Worm (Caenorhabditis elegans): ENCODE results near the gene C39E9.12.

The C39E9.12 gene

ce11 chrIV:13066044-13066443 lies 27.8 kb upstream of the C39E9.12 start:
- TF ChIP-seq nfya-1 (tag; optimal IDR thresholded peaks at IDR 0.05; ENCODE audit: insufficient read depth) (no peak), fos-1 (tag; optimal IDR thresholded peaks at IDR 0.05) (no peak), R02D3.7 (tag; optimal IDR thresholded peaks at IDR 0.05) (no peak), elt-1 (tag; optimal IDR thresholded peaks at IDR 0.05) (no peak), nhr-25 (tag; optimal IDR thresholded peaks at IDR 0.05) (no peak), ceh-16 (tag; optimal IDR thresholded peaks at IDR 0.05) (no peak), tbx-2 (tag; optimal IDR thresholded peaks at IDR 0.05) (no peak), sea-2 (GFP tag; optimal IDR thresholded peaks at IDR 0.05) (no peak), elt-2 (tag; optimal IDR thresholded peaks at IDR 0.05) (no peak), nhr-67 (tag; optimal IDR thresholded peaks at IDR 0.05) (no peak), egl-27 (tag; optimal IDR thresholded peaks at IDR 0.05) (no peak), unc-39 (tag; optimal IDR thresholded peaks at IDR 0.05) (no peak), lin-15B (tag; optimal IDR thresholded peaks at IDR 0.05) (no peak), mml-1 (tag; optimal IDR thresholded peaks at IDR 0.05) (no peak), lin-39 (tag; optimal IDR thresholded peaks at IDR 0.05) (no peak), aly-2 (tag; optimal IDR thresholded peaks at IDR 0.05) (no peak), ceh-9 (tag; optimal IDR thresholded peaks at IDR 0.05) (no peak), elt-3 (tag; optimal IDR thresholded peaks at IDR 0.05) (no peak)

ce11 chrIV:13067200-13067599 lies 26.6 kb upstream of the C39E9.12 start, which contains the start of gene col-131:
Gene col-131, minus strand, starts transcription at chrIV:13067300.
- TF ChIP-seq elt-1 (tag; optimal IDR thresholded peaks at IDR 0.05) (no peak), pha-4 (tag; optimal IDR thresholded peaks at IDR 0.05) (no peak), daf-12 (tag; optimal IDR thresholded peaks at IDR 0.05) (no peak), mml-1 (tag; optimal IDR thresholded peaks at IDR 0.05) (no peak), nhr-11 (tag; optimal IDR thresholded peaks at IDR 0.05) (no peak)

- TF ChIP-seq lin-15B (tag; optimal IDR thresholded peaks at IDR 0.05) (no peak), elt-3 (tag; optimal IDR thresholded peaks at IDR 0.05) (no peak), skn-1 (tag; optimal IDR thresholded peaks at IDR 0.05) (no peak), aly-2 (tag; optimal IDR thresholded peaks at IDR 0.05) (no peak), elt-1 (tag; optimal IDR thresholded peaks at IDR 0.05) (no peak), snpc-4 (tag; optimal IDR thresholded peaks at IDR 0.05) (no peak), nhr-25 (tag; optimal IDR thresholded peaks at IDR 0.05) (no peak), nfya-1 (tag; optimal IDR thresholded peaks at IDR 0.05; ENCODE audit: insufficient read depth) (no peak), nhr-77 (tag; optimal IDR thresholded peaks at IDR 0.05) (no peak), nhr-237 (tag; optimal IDR thresholded peaks at IDR 0.05) (no peak), fkh-10 (GFP tag; optimal IDR thresholded peaks at IDR 0.05) (no peak)
These were observed 25.4 kb upstream of the C39E9.12 start, which contains the start of gene scl-6 for ce11 chrIV:13068451-13068850. Gene scl-6, plus strand, starts transcription at chrIV:13068751.

ce11 chrIV:13070142-13070541 lies 23.7 kb upstream of the C39E9.12 start, which contains the start of gene scl-7:
Gene scl-7, plus strand, starts transcription at chrIV:13070442.
- TF ChIP-seq mml-1 (tag; optimal IDR thresholded peaks at IDR 0.05), result no peak
- no peak for TF ChIP-seq skn-1 (tag; optimal IDR thresholded peaks at IDR 0.05)
- TF ChIP-seq nhr-76 (tag; optimal IDR thresholded peaks at IDR 0.05), result no peak
- no peak for TF ChIP-seq sea-2 (GFP tag; optimal IDR thresholded peaks at IDR 0.05)
- TF ChIP-seq ztf-4 (tag; optimal IDR thresholded peaks at IDR 0.05), result no peak
- TF ChIP-seq nhr-77 (tag; optimal IDR thresholded peaks at IDR 0.05), result no peak

- no peak for TF ChIP-seq nhr-23 (tag; optimal IDR thresholded peaks at IDR 0.05)
- TF ChIP-seq aly-2 (tag; optimal IDR thresholded peaks at IDR 0.05), result no peak
- no peak for TF ChIP-seq nhr-11 (tag; optimal IDR thresholded peaks at IDR 0.05)
- TF ChIP-seq nhr-237 (tag; optimal IDR thresholded peaks at IDR 0.05), result no peak
- no peak for TF ChIP-seq elt-1 (tag; optimal IDR thresholded peaks at IDR 0.05)
- no peak for TF ChIP-seq pqm-1 (tag; optimal IDR thresholded peaks at IDR 0.05)
- TF ChIP-seq unc-39 (tag; optimal IDR thresholded peaks at IDR 0.05), result no peak
- no peak for TF ChIP-seq nhr-43 (tag; optimal IDR thresholded peaks at IDR 0.05; ENCODE audit: poor library complexity, severe bottlenecking)
- TF ChIP-seq nhr-12 (tag; optimal IDR thresholded peaks at IDR 0.05), result no peak
- no peak for TF ChIP-seq elt-3 (tag; optimal IDR thresholded peaks at IDR 0.05)
- TF ChIP-seq tbx-2 (tag; optimal IDR thresholded peaks at IDR 0.05), result no peak
- TF ChIP-seq skn-1 (tag; optimal IDR thresholded peaks at IDR 0.05), result no peak
- no peak for TF ChIP-seq ama-1 (optimal IDR thresholded peaks at IDR 0.05)
These were observed 22.4 kb upstream of the C39E9.12 start, which contains the start of gene scl-8 for ce11 chrIV:13071445-13071844. Gene scl-8, plus strand, starts transcription at chrIV:13071745.
